Worm (Caenorhabditis elegans) whole organism, young adult: ENCODE results near the gene F26C11.4.

Experiments
- B0019.2 ChIP-seq: fragments of 200-800 bp; sonication (Bioruptor generic); conservative IDR thresholded peaks from 2 replicates; pipeline ENCODE4 v1.3.6; 2022; ENCODE audit warnings: missing genetic modification reagents, missing genetic modification characterization, missing compliant biosample characterization
- B0035.1 ChIP-seq: sonication (generic microtip); optimal IDR thresholded peaks from 2 replicates; lab custom pipeline; 2016; ENCODE audit warnings: missing genetic modification characterization, mild to moderate bottlenecking, missing compliant biosample characterization, missing genotype, missing genetic modification reagents
- C06A6.2 ChIP-seq: fragments of 200-800 bp; sonication (Bioruptor generic); conservative IDR thresholded peaks from 2 replicates; pipeline ENCODE4 v1.3.6; 2022; ENCODE audit warnings: missing genetic modification characterization, missing compliant biosample characterization
- C17E4.6 ChIP-seq: fragments of 200-800 bp; sonication (Bioruptor generic); IDR thresholded peaks from 2 replicates; pipeline ENCODE4 v1.3.6; 2022; ENCODE audit warnings: missing genetic modification reagents, missing genetic modification characterization, missing compliant biosample characterization
- F10E7.11 ChIP-seq: sonication (generic microtip); optimal IDR thresholded peaks from 2 replicates; lab custom pipeline; 2017; ENCODE audit warnings: mild to moderate bottlenecking, missing genetic modification characterization, moderate library complexity, missing compliant biosample characterization
- F23B12.7 ChIP-seq: sonication (generic microtip); optimal IDR thresholded peaks from 2 replicates; lab custom pipeline; 2017; ENCODE audit warnings: missing genetic modification characterization, mild to moderate bottlenecking, missing compliant biosample characterization, antibody characterized with exemption, moderate library complexity; ENCODE audit not compliant: insufficient read depth
- F37B4.10 ChIP-seq: fragments of 200-800 bp; sonication (Bioruptor generic); IDR thresholded peaks from 2 replicates; pipeline ENCODE4 v1.3.6; 2022; ENCODE audit warnings: missing genetic modification characterization, missing compliant biosample characterization
- F39B2.1 ChIP-seq: fragments of 200-800 bp; sonication (Bioruptor generic); IDR thresholded peaks from 2 replicates; pipeline ENCODE4 v1.3.6; 2022; ENCODE audit warnings: missing genetic modification reagents, missing genetic modification characterization, missing compliant biosample characterization
- F49E8.2 ChIP-seq: sonication (generic microtip); optimal IDR thresholded peaks from 3 replicates; lab custom pipeline; 2017; ENCODE audit warnings: missing genetic modification characterization, mild to moderate bottlenecking, missing compliant biosample characterization, antibody characterized with exemption, moderate library complexity; ENCODE audit not compliant: insufficient read depth
- T07F8.4 ChIP-seq: sonication (generic microtip); optimal IDR thresholded peaks from 2 replicates; lab custom pipeline; 2016; ENCODE audit warnings: mild to moderate bottlenecking, missing genetic modification characterization, moderate library complexity, missing compliant biosample characterization
- Y56A3A.18 ChIP-seq: fragments of 200-800 bp; sonication (Bioruptor generic); IDR thresholded peaks from 2 replicates; pipeline ENCODE4 v1.3.6; 2022; ENCODE audit warnings: missing genetic modification reagents, missing genetic modification characterization, missing compliant biosample characterization
- akir-1 ChIP-seq: fragments of 200-800 bp; sonication (Bioruptor generic); optimal IDR thresholded peaks from 2 replicates; lab custom pipeline; 2018; ENCODE audit warnings: mild to moderate bottlenecking, missing genetic modification characterization, moderate library complexity, missing compliant biosample characterization
- ama-1 ChIP-seq, 3 experiments: fragments of 150-350 bp in 1 of 3; sonication (generic microtip) in 2 of 3; optimal IDR thresholded peaks; 2 replicates each; lab custom pipeline; 2014 to 2018; ENCODE audit warnings: missing biosample characterization in 2 of 3, missing genetic modification characterization in 2 of 3, missing genetic modification reagents in 2 of 3
- aptf-2 ChIP-seq: fragments of 200-800 bp; sonication (Bioruptor generic); conservative IDR thresholded peaks from 2 replicates; pipeline ENCODE4 v1.3.6; 2022; ENCODE audit warnings: missing genetic modification reagents, missing genetic modification characterization, missing compliant biosample characterization
- ceh-27 ChIP-seq: fragments of 200-800 bp; sonication (Bioruptor generic); optimal IDR thresholded peaks from 2 replicates; lab custom pipeline; 2018; ENCODE audit warnings: mild to moderate bottlenecking, missing genetic modification characterization, moderate library complexity, missing compliant biosample characterization
- dox-1 ChIP-seq: fragments of 200-800 bp; sonication (Bioruptor generic); IDR thresholded peaks from 2 replicates; pipeline ENCODE4 v1.3.6; 2022; ENCODE audit warnings: missing genetic modification reagents, missing genetic modification characterization, missing compliant biosample characterization
- egl-18 ChIP-seq: fragments of 200-800 bp; sonication (Bioruptor generic); IDR thresholded peaks from 2 replicates; pipeline ENCODE4 v1.3.6; 2022; ENCODE audit warnings: missing genetic modification reagents, missing genetic modification characterization, missing compliant biosample characterization
- ekl-4 ChIP-seq: fragments of 200-800 bp; sonication (Bioruptor generic); IDR thresholded peaks from 2 replicates; pipeline ENCODE4 v1.3.6; 2022; ENCODE audit warnings: missing genetic modification reagents, missing genetic modification characterization, missing compliant biosample characterization
- fkh-3 ChIP-seq: sonication (generic microtip); optimal IDR thresholded peaks from 2 replicates; lab custom pipeline; 2016; ENCODE audit warnings: mild to moderate bottlenecking, missing genetic modification characterization, missing compliant biosample characterization
- gei-17 ChIP-seq: fragments of 200-800 bp; sonication (Bioruptor generic); optimal IDR thresholded peaks from 2 replicates; lab custom pipeline; 2018; ENCODE audit warnings: mild to moderate bottlenecking, missing genetic modification characterization, missing compliant biosample characterization
- hlh-12 ChIP-seq: sonication (generic microtip); optimal IDR thresholded peaks from 2 replicates; lab custom pipeline; 2016; ENCODE audit warnings: missing genetic modification characterization, missing compliant biosample characterization
- hmg-1.2 ChIP-seq: fragments of 200-800 bp; sonication (Bioruptor generic); IDR thresholded peaks from 2 replicates; pipeline ENCODE4 v1.3.6; 2022; ENCODE audit warnings: missing genetic modification reagents, missing genetic modification characterization, missing compliant biosample characterization
- hmg-20 ChIP-seq: fragments of 200-800 bp; sonication (Bioruptor generic); IDR thresholded peaks from 2 replicates; pipeline ENCODE4 v1.3.6; 2022; ENCODE audit warnings: missing genetic modification reagents, missing genetic modification characterization, missing compliant biosample characterization
- lin-40 ChIP-seq: sonication (generic microtip); optimal IDR thresholded peaks from 2 replicates; lab custom pipeline; 2016; ENCODE audit warnings: missing genetic modification characterization, mild to moderate bottlenecking, missing compliant biosample characterization, missing genotype, missing genetic modification reagents
- lin-54 ChIP-seq: fragments of 200-800 bp; sonication (Bioruptor generic); optimal IDR thresholded peaks from 2 replicates; lab custom pipeline; 2018; ENCODE audit warnings: mild to moderate bottlenecking, missing genetic modification characterization, missing compliant biosample characterization
- lir-1 ChIP-seq: fragments of 200-800 bp; sonication (Bioruptor generic); conservative IDR thresholded peaks from 2 replicates; pipeline ENCODE4 v1.3.6; 2022; ENCODE audit warnings: missing genetic modification reagents, missing genetic modification characterization, missing compliant biosample characterization
- madf-3 ChIP-seq: fragments of 200-800 bp; sonication (Bioruptor generic); IDR thresholded peaks from 2 replicates; pipeline ENCODE4 v1.3.6; 2022; ENCODE audit warnings: missing genetic modification reagents, missing genetic modification characterization, missing compliant biosample characterization
- madf-6 ChIP-seq: fragments of 200-800 bp; sonication (Bioruptor generic); IDR thresholded peaks from 2 replicates; pipeline ENCODE4 v1.3.6; 2022; ENCODE audit warnings: missing genetic modification reagents, missing genetic modification characterization, missing compliant biosample characterization
- mxl-1 ChIP-seq: sonication (generic microtip); optimal IDR thresholded peaks from 2 replicates; lab custom pipeline; 2016; ENCODE audit warnings: missing genetic modification characterization, missing compliant biosample characterization
- nfya-2 ChIP-seq: fragments of 200-800 bp; sonication (Bioruptor generic); IDR thresholded peaks from 2 replicates; pipeline ENCODE4 v1.3.6; 2022; ENCODE audit warnings: missing genetic modification reagents, missing genetic modification characterization, missing compliant biosample characterization
- nhr-120 ChIP-seq: fragments of 200-800 bp; sonication (Bioruptor generic); IDR thresholded peaks from 2 replicates; pipeline ENCODE4 v1.3.6; 2022; ENCODE audit warnings: missing genetic modification characterization, missing compliant biosample characterization
- pbrm-1 ChIP-seq: fragments of 200-800 bp; sonication (Bioruptor generic); IDR thresholded peaks from 2 replicates; pipeline ENCODE4 v1.3.6; 2022; ENCODE audit warnings: missing genetic modification reagents, missing genetic modification characterization, missing compliant biosample characterization
- rec-8 ChIP-seq, 2 experiments: sonication (generic microtip); optimal IDR thresholded peaks; 2 replicates each; lab custom pipeline; 2016; ENCODE audit warnings: mild to moderate bottlenecking in 2 of 2, missing genetic modification characterization in 2 of 2, missing genetic modification reagents in 2 of 2, missing genotype in 2 of 2, missing biosample characterization in 1 of 2, missing compliant biosample characterization in 1 of 2, moderate library complexity in 1 of 2
- snpc-1.1 ChIP-seq: sonication (generic microtip); optimal IDR thresholded peaks from 2 replicates; lab custom pipeline; 2017; ENCODE audit warnings: missing genetic modification characterization, mild to moderate bottlenecking, missing compliant biosample characterization, antibody characterized with exemption, moderate library complexity, missing genotype, missing genetic modification reagents; ENCODE audit not compliant: insufficient read depth
- snpc-1.3 ChIP-seq: sonication (generic microtip); optimal IDR thresholded peaks from 2 replicates; lab custom pipeline; 2017; ENCODE audit warnings: missing genetic modification characterization, mild to moderate bottlenecking, missing compliant biosample characterization, antibody characterized with exemption, moderate library complexity, missing genotype, missing genetic modification reagents; ENCODE audit not compliant: insufficient read depth
- snpc-4 ChIP-seq, 5 experiments: fragments of 150-350 bp in 1 of 5; sonication (generic microtip) in 4 of 5; optimal IDR thresholded peaks; 2 replicates each; lab custom pipeline; 2014 to 2018; ENCODE audit warnings: missing genetic modification characterization in 5 of 5, missing biosample characterization in 3 of 5, antibody characterized with exemption in 2 of 5, mild to moderate bottlenecking in 2 of 5, missing compliant biosample characterization in 2 of 5, missing genotype in 2 of 5, moderate library complexity in 2 of 5, missing genetic modification reagents in 1 of 5
- sptf-2 ChIP-seq: fragments of 200-800 bp; sonication (Bioruptor generic); optimal IDR thresholded peaks from 2 replicates; lab custom pipeline; 2018; ENCODE audit warnings: mild to moderate bottlenecking, missing genetic modification characterization, missing compliant biosample characterization
- tbp1 ChIP-seq: fragments of 200-800 bp; sonication (Bioruptor generic); optimal IDR thresholded peaks from 2 replicates; lab custom pipeline; 2018; ENCODE audit warnings: mild to moderate bottlenecking, missing genetic modification characterization, missing compliant biosample characterization
- tlf-1 ChIP-seq: fragments of 200-800 bp; sonication (Bioruptor generic); optimal IDR thresholded peaks from 2 replicates; lab custom pipeline; 2018; ENCODE audit warnings: mild to moderate bottlenecking, missing genetic modification characterization, missing compliant biosample characterization
- xnd-1 ChIP-seq: sonication (generic microtip); optimal IDR thresholded peaks from 2 replicates; lab custom pipeline; 2016; ENCODE audit warnings: missing genotype, missing genetic modification reagents, missing genetic modification characterization, missing compliant biosample characterization
- zim-3 ChIP-seq: sonication (generic microtip); optimal IDR thresholded peaks from 2 replicates; lab custom pipeline; 2017; ENCODE audit warnings: mild to moderate bottlenecking, missing genetic modification characterization, moderate library complexity, missing compliant biosample characterization
- ztf-22 ChIP-seq: fragments of 200-800 bp; sonication (Bioruptor generic); optimal IDR thresholded peaks from 2 replicates; lab custom pipeline; 2018; ENCODE audit warnings: mild to moderate bottlenecking, missing genetic modification characterization, moderate library complexity, missing compliant biosample characterization
- ztf-25 ChIP-seq: fragments of 200-800 bp; sonication (Bioruptor generic); IDR thresholded peaks from 2 replicates; pipeline ENCODE4 v1.3.6; 2022; ENCODE audit warnings: missing genetic modification reagents, missing genetic modification characterization, missing compliant biosample characterization
- ztf-26 ChIP-seq: sonication (generic microtip); optimal IDR thresholded peaks from 2 replicates; lab custom pipeline; 2017; ENCODE audit warnings: missing genetic modification characterization, missing compliant biosample characterization
- ztf-6 ChIP-seq: fragments of 200-800 bp; sonication (Bioruptor generic); IDR thresholded peaks from 2 replicates; pipeline ENCODE4 v1.3.6; 2022; ENCODE audit warnings: missing genetic modification reagents, missing genetic modification characterization, missing compliant biosample characterization

Gene F26C11.4

DNA sequence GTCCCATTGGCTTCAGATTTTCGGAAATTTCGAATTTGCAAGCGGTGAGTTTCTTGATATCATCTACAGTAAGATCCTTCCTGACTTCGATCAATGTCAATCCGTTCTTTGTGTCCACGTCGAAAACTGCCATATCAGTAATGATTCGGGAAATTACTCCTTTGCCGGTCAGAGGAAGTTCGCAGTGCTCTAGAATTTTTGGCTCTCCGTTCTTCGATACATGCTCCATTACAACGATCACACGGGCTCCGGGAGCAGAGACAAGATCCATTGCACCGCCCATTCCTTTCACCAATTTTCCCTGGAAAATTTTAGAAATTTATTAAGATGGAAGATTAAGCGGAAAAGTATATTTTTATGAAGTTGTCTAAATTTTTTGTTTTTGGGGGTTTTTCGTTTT is 18.5 kb upstream of the F26C11.4 start (continued):
- TF ChIP-seq tlf-1 (GFP tag; lab: Kevin White, UChicago): no peak
- TF ChIP-seq ekl-4 (GFP tag; lab: Robert Waterston, UW): peak; percentile 56
- peak; percentile 20; the same call in 1 of the 2 replicates for TF ChIP-seq hmg-1.2 (GFP tag; lab: Robert Waterston, UW)
- no peak for TF ChIP-seq ztf-25

DNA sequence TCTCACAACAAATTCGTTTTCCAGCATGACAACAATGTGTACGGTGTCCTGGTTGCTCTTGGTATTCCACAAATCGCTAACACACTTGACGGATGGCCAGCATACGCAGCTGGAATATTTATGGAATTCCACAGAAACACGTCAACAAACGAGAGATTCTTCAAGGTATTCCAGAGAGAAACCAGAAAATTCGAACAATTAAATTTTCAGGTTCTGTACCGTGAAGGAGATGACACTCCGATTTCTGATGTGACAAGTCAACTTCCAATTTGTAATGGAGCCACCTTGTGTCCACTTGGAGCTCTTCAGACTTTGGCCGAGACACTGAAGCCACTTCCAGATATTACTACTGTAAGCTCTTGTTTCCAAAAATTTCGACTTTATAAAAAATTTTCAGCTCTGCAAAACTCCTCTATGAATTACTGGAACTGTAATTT is 17.9 kb upstream of the F26C11.4 start:
- TF ChIP-seq tbp1 (GFP tag; lab: Kevin White, UChicago) (peak; percentile 41), F39B2.1 (GFP tag; lab: Robert Waterston, UW) (no peak), zim-3 (tag; lab: Kevin White, UChicago) (peak; percentile 8), xnd-1 (tag; lab: Kevin White, UChicago) (no peak), B0019.2 (GFP tag; lab: Robert Waterston, UW) (no peak), hmg-20 (GFP tag; lab: Robert Waterston, UW) (no peak), pbrm-1 (0 out of 2 replicates have a peak, but pooled peaks have one; percentile 14), F37B4.10 (no peak), nhr-120 (no peak), madf-6 (no peak), sptf-2 (GFP tag; lab: Kevin White, UChicago) (no peak), lin-54 (GFP tag; lab: Kevin White, UChicago) (no peak), C17E4.6 (GFP tag; lab: Robert Waterston, UW) (no peak), ztf-22 (peak; percentile 21), B0035.1 (tag; lab: Kevin White, UChicago) (peak; percentile 71), F49E8.2 (tag; lab: Kevin White, UChicago) (no peak), snpc-1.3 (tag; lab: Kevin White, UChicago) (no peak), hlh-12 (tag; lab: Kevin White, UChicago) (no peak), aptf-2 (GFP tag; lab: Robert Waterston, UW) (no peak), F10E7.11 (tag; lab: Kevin White, UChicago) (no peak), ztf-26 (tag; lab: Kevin White, UChicago) (peak; percentile 14), F23B12.7 (tag; lab: Kevin White, UChicago) (peak; percentile 2), akir-1 (GFP tag; lab: Kevin White, UChicago) (no peak), mxl-1 (tag; lab: Kevin White, UChicago) (no peak), nfya-2 (no peak), C06A6.2 (no peak), fkh-3 (tag; lab: Kevin White, UChicago) (no peak), rec-8 (tag; optimal IDR thresholded peaks at IDR 0.05; lab: Kevin White, UChicago) (no peak), dox-1 (GFP tag; lab: Robert Waterston, UW) (no peak), madf-3 (no peak), ama-1 (optimal IDR thresholded peaks at IDR 0.05; lab: Kevin White, UChicago) (peak; percentile 65), ama-1 (GFP tag; optimal IDR thresholded peaks at IDR 0.05; lab: Kevin White, UChicago) (no peak), tlf-1 (GFP tag; lab: Kevin White, UChicago) (peak; percentile 64), egl-18 (GFP tag; lab: Robert Waterston, UW) (no peak), Y56A3A.18 (peak; percentile 45; the same call in 1 of the 2 replicates), snpc-1.1 (no peak), gei-17 (GFP tag; lab: Kevin White, UChicago) (no peak), lir-1 (no peak), T07F8.4 (tag; lab: Kevin White, UChicago) (no peak), ceh-27 (no peak), snpc-4 (GFP tag; optimal IDR thresholded peaks at IDR 0.05; lab: Kevin White, UChicago) (no peak), snpc-4 (tag; optimal IDR thresholded peaks at IDR 0.05; lab: Kevin White, UChicago) (peak in 1 of 4 experiments; percentile 3), lin-40 (tag; lab: Kevin White, UChicago) (peak; percentile 60), ztf-25 (no peak), ztf-6 (GFP tag; lab: Robert Waterston, UW) (no peak)
